Worm (Caenorhabditis elegans): Measurements from ENCODE around the gene R74.8.

- TF ChIP-seq sptf-1 (tag; optimal IDR thresholded peaks at IDR 0.05), result no peak
- no peak for TF ChIP-seq ceh-43 (GFP tag; optimal IDR thresholded peaks at IDR 0.05)
- TF ChIP-seq nhr-237 (tag; optimal IDR thresholded peaks at IDR 0.05), result no peak
- no peak for TF ChIP-seq nhr-76 (tag; optimal IDR thresholded peaks at IDR 0.05)
- no peak for TF ChIP-seq unc-62 (GFP tag; optimal IDR thresholded peaks at IDR 0.05)
- no peak for TF ChIP-seq M03D4.4 (tag; optimal IDR thresholded peaks at IDR 0.05)
- no peak for TF ChIP-seq elt-3 (tag; optimal IDR thresholded peaks at IDR 0.05)
- TF ChIP-seq mep-1 (tag; optimal IDR thresholded peaks at IDR 0.05), result no peak
These were observed 27.5 kb upstream of the R74.8 start, which contains the start of gene C16C10.2 for ce11 chrIII:4178564-4178963.

Measured in whole organism, mixed stage, embryonic.